Worm (Caenorhabditis elegans) whole organism, L1 larva: ENCODE data around the gene F01D5.1.
"Not testable (repeated sequence)": the region's sequence is repeated elsewhere in the genome, so short reads cannot be mapped to it uniquely, and the experiment has no call there.

Source experiments
- Y116A8C.19 ChIP-seq: sonication (generic microtip); optimal IDR thresholded peaks from 2 replicates; lab custom pipeline; 2016; ENCODE audit warnings: missing compliant biosample characterization, missing genetic modification characterization, borderline replicate concordance
- aha-1 ChIP-seq: fragments of 150-350 bp; optimal IDR thresholded peaks from 2 replicates; lab custom pipeline; 2014; ENCODE audit warnings: missing biosample characterization, missing genetic modification characterization
- ama-1 ChIP-seq: fragments of 150-350 bp; optimal IDR thresholded peaks from 2 replicates; lab custom pipeline; 2014
- ceh-63 ChIP-seq: fragments of 200-800 bp; sonication (Bioruptor generic); optimal IDR thresholded peaks from 2 replicates; lab custom pipeline; 2018; ENCODE audit warnings: mild to moderate bottlenecking, missing genetic modification characterization, missing compliant biosample characterization
- ceh-8 ChIP-seq: fragments of 200-800 bp; sonication (Bioruptor generic); optimal IDR thresholded peaks from 2 replicates; lab custom pipeline; 2018; ENCODE audit warnings: mild to moderate bottlenecking, missing genetic modification characterization, moderate library complexity, missing compliant biosample characterization
- ceh-88 ChIP-seq: fragments of 200-800 bp; sonication (Bioruptor generic); IDR thresholded peaks from 2 replicates; pipeline ENCODE4 v1.3.6; 2022; ENCODE audit warnings: missing genetic modification characterization, missing compliant biosample characterization
- ceh-90 ChIP-seq: sonication (generic microtip); optimal IDR thresholded peaks from 2 replicates; lab custom pipeline; 2016; ENCODE audit warnings: missing genetic modification characterization, missing compliant biosample characterization
- ces-1 ChIP-seq: fragments of 150-350 bp; optimal IDR thresholded peaks from 2 replicates; lab custom pipeline; 2014; ENCODE audit warnings: missing biosample characterization, missing genetic modification reagents, missing genetic modification characterization
- efl-1 ChIP-seq, 4 experiments: fragments of 150-350 bp; optimal IDR thresholded peaks in 3 of 4; peaks in 1 of 4; 1 replicate in 1 of 4; 2 replicates in 3 of 4; lab custom pipeline; 2014; ENCODE audit warnings: missing biosample characterization in 2 of 4, missing genetic modification characterization in 2 of 4, missing genetic modification reagents in 2 of 4
- egl-13 ChIP-seq: sonication (generic microtip); optimal IDR thresholded peaks from 2 replicates; lab custom pipeline; 2016; ENCODE audit warnings: missing genotype, missing genetic modification reagents, missing genetic modification characterization, missing compliant biosample characterization
- ets-5 ChIP-seq: fragments of 200-800 bp; sonication (Bioruptor generic); IDR thresholded peaks from 2 replicates; pipeline ENCODE4 v1.3.6; 2022; ENCODE audit warnings: missing genetic modification characterization, missing compliant biosample characterization
- fkh-4 ChIP-seq: sonication (generic microtip); optimal IDR thresholded peaks from 2 replicates; lab custom pipeline; 2016; ENCODE audit warnings: missing compliant biosample characterization, missing genetic modification characterization, borderline replicate concordance
- fkh-8 ChIP-seq: sonication (generic microtip); optimal IDR thresholded peaks from 2 replicates; lab custom pipeline; 2016; ENCODE audit warnings: mild to moderate bottlenecking, missing genetic modification characterization, missing compliant biosample characterization
- grh-1 ChIP-seq: fragments of 200-800 bp; sonication (Bioruptor generic); IDR thresholded peaks from 2 replicates; pipeline ENCODE4 v1.3.6; 2022; ENCODE audit warnings: missing genetic modification reagents, missing genetic modification characterization, missing compliant biosample characterization
- hlh-4 ChIP-seq: sonication (generic microtip); optimal IDR thresholded peaks from 2 replicates; lab custom pipeline; 2016; ENCODE audit warnings: mild to moderate bottlenecking, missing genetic modification characterization, missing compliant biosample characterization
- hpl-2 ChIP-seq: fragments of 150-350 bp; optimal IDR thresholded peaks from 2 replicates; lab custom pipeline; 2014; ENCODE audit warnings: missing biosample characterization, missing genetic modification reagents, missing genetic modification characterization
- isw-1 ChIP-seq: fragments of 200-800 bp; sonication (Bioruptor generic); IDR thresholded peaks from 2 replicates; pipeline ENCODE4 v1.3.6; 2022; ENCODE audit warnings: missing genetic modification characterization, missing compliant biosample characterization
- jun-1 ChIP-seq: fragments of 150-350 bp; optimal IDR thresholded peaks from 2 replicates; lab custom pipeline; 2014; ENCODE audit warnings: missing biosample characterization, missing genetic modification reagents, missing genetic modification characterization
- lin-14 ChIP-seq: fragments of 200-800 bp; sonication (Bioruptor generic); optimal IDR thresholded peaks from 2 replicates; lab custom pipeline; 2018; ENCODE audit warnings: mild to moderate bottlenecking, missing genetic modification characterization, moderate library complexity, missing compliant biosample characterization
- lin-35 ChIP-seq, 2 experiments: fragments of 150-350 bp; optimal IDR thresholded peaks; 2 replicates each; lab custom pipeline; 2014; ENCODE audit warnings: missing biosample characterization in 2 of 2, missing genetic modification characterization in 2 of 2, missing genetic modification reagents in 2 of 2
- lsy-2 ChIP-seq, 2 experiments: fragments of 150-350 bp; optimal IDR thresholded peaks; 2 replicates each; lab custom pipeline; 2014; ENCODE audit warnings: missing biosample characterization in 2 of 2, missing genetic modification characterization in 2 of 2
- mab-9 ChIP-seq: fragments of 200-800 bp; sonication (Bioruptor generic); IDR thresholded peaks from 2 replicates; pipeline ENCODE4 v1.3.6; 2022; ENCODE audit warnings: missing genetic modification reagents, missing genetic modification characterization, missing compliant biosample characterization
- mdl-1 ChIP-seq, 2 experiments: fragments of 150-350 bp; optimal IDR thresholded peaks; 2 replicates each; lab custom pipeline; 2014 to 2017; ENCODE audit warnings: missing biosample characterization in 2 of 2, missing genetic modification characterization in 2 of 2, inconsistent platforms in 1 of 2
- mep-1 ChIP-seq: fragments of 150-350 bp; optimal IDR thresholded peaks from 2 replicates; lab custom pipeline; 2014; ENCODE audit warnings: missing biosample characterization, missing genetic modification characterization
- nhr-12 ChIP-seq: sonication (generic microtip); optimal IDR thresholded peaks from 2 replicates; lab custom pipeline; 2017; ENCODE audit warnings: missing biosample characterization, missing genetic modification characterization
- nhr-19 ChIP-seq: fragments of 200-800 bp; sonication (Bioruptor generic); conservative IDR thresholded peaks from 2 replicates; pipeline ENCODE4 v1.3.6; 2022; ENCODE audit warnings: missing genetic modification characterization, missing compliant biosample characterization
- nhr-237 ChIP-seq: fragments of 150-350 bp; optimal IDR thresholded peaks from 2 replicates; lab custom pipeline; 2014; ENCODE audit warnings: missing biosample characterization, missing genetic modification characterization
- nhr-28 ChIP-seq: fragments of 150-350 bp; optimal IDR thresholded peaks from 2 replicates; lab custom pipeline; 2014; ENCODE audit warnings: missing biosample characterization, missing genetic modification characterization
- nhr-71 ChIP-seq: sonication (generic microtip); optimal IDR thresholded peaks from 2 replicates; lab custom pipeline; 2016; ENCODE audit warnings: mild to moderate bottlenecking, missing genetic modification characterization, moderate library complexity, missing compliant biosample characterization
- nhr-76 ChIP-seq: sonication (generic microtip); optimal IDR thresholded peaks from 2 replicates; lab custom pipeline; 2017; ENCODE audit warnings: missing biosample characterization, missing genetic modification characterization
- nhr-85 ChIP-seq: sonication (generic microtip); peaks from one replicate; lab custom pipeline; 2016; ENCODE audit warnings: missing genetic modification characterization, inconsistent platforms, missing compliant biosample characterization
- nhr-90 ChIP-seq: sonication (generic microtip); optimal IDR thresholded peaks from 2 replicates; lab custom pipeline; 2016; ENCODE audit warnings: mild to moderate bottlenecking, missing genetic modification characterization, missing compliant biosample characterization; ENCODE audit not compliant: poor library complexity
- pqm-1 ChIP-seq: sonication (generic microtip); optimal IDR thresholded peaks from 3 replicates; lab custom pipeline; 2017; ENCODE audit warnings: missing biosample characterization, missing genetic modification characterization
- skn-1 ChIP-seq: fragments of 150-350 bp; optimal IDR thresholded peaks from 2 replicates; lab custom pipeline; 2014; ENCODE audit warnings: missing biosample characterization, missing genetic modification characterization
- snpc-4 ChIP-seq: fragments of 150-350 bp; optimal IDR thresholded peaks from 2 replicates; lab custom pipeline; 2014; ENCODE audit warnings: missing biosample characterization, missing genetic modification characterization
- sox-4 ChIP-seq: sonication (generic microtip); optimal IDR thresholded peaks from 2 replicates; lab custom pipeline; 2016; ENCODE audit warnings: missing genetic modification characterization, missing compliant biosample characterization
- swsn-7 ChIP-seq: sonication (generic microtip); optimal IDR thresholded peaks from 2 replicates; lab custom pipeline; 2016; ENCODE audit warnings: missing genetic modification characterization, missing compliant biosample characterization
- unc-30 ChIP-seq: sonication (generic microtip); optimal IDR thresholded peaks from 2 replicates; lab custom pipeline; 2017; ENCODE audit warnings: missing biosample characterization, missing genetic modification characterization
- unc-62 ChIP-seq: fragments of 150-350 bp; optimal IDR thresholded peaks from 2 replicates; lab custom pipeline; 2014; ENCODE audit warnings: missing biosample characterization, missing genetic modification reagents, missing genetic modification characterization
- vab-15 ChIP-seq: sonication (generic microtip); optimal IDR thresholded peaks from 2 replicates; lab custom pipeline; 2017; ENCODE audit warnings: missing genotype, mild to moderate bottlenecking, missing genetic modification characterization, missing compliant biosample characterization
- xbp-1 ChIP-seq: sonication (generic microtip); optimal IDR thresholded peaks from 2 replicates; lab custom pipeline; 2016; ENCODE audit warnings: missing genetic modification characterization, missing compliant biosample characterization
- zag-1 ChIP-seq: fragments of 150-350 bp; optimal IDR thresholded peaks from 2 replicates; lab custom pipeline; 2014; ENCODE audit warnings: missing biosample characterization, missing genetic modification characterization
- zip-4 ChIP-seq: fragments of 200-800 bp; sonication (Bioruptor generic); optimal IDR thresholded peaks from 2 replicates; lab custom pipeline; 2018; ENCODE audit warnings: mild to moderate bottlenecking, missing genetic modification characterization, moderate library complexity, missing compliant biosample characterization
- ztf-11 ChIP-seq, 2 experiments: sonication (generic microtip); optimal IDR thresholded peaks; 2 replicates each; lab custom pipeline; 2016 to 2017; ENCODE audit warnings: missing genetic modification characterization in 2 of 2, missing biosample characterization in 1 of 2, missing compliant biosample characterization in 1 of 2
- ztf-4 ChIP-seq: fragments of 150-350 bp; optimal IDR thresholded peaks from 2 replicates; lab custom pipeline; 2014; ENCODE audit warnings: missing biosample characterization, missing genetic modification characterization

The F01D5.1 gene

DNA sequence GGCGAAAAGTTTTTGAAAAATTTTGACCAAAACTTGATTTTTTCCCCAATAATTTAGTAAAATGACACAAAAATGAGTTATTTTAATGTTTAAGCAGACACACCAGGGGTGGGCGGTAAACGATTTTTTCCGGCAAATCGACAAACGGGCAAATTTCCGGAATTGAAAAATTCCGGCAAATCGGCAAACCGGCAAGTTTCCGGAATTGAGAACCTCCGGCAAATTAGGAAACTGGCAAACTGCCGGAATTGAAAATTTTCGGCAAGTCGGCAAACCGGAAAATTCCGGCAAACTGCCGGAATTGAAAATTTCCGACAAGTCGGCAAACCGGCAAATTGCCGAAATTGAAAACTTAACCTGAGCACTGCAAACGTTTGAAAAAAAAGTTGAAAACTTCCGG lies 35.3 kb upstream of the F01D5.1 start:
- TF ChIP-seq nhr-71 (tag; lab: Kevin White, UChicago) (peak; percentile 3), zag-1 (tag; lab: Kevin White, UChicago) (no peak)
- TF ChIP-seq, all 84 proteins: peak for 1

DNA sequence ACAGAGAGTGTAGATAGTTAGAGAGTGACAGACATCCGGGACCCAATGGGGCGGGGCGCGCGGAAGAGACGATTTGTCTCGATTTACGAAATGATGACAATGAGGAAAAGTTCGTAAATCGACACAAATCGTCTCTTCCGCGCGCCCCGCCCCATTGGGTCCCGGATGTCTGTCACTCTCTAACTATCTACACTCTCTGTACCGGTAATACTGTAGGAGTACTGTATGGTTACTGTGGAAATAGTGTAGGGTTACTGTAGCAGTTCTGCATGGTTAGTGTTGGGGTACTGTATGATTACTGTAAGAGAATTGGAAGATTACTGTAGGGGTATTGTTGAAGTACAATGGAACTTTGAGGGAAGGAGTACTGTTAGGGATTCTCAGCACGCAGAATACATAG lies 23.8 kb upstream of the F01D5.1 start, which contains the start of gene F01D5.10:
Gene F01D5.10, minus strand, starts transcription at position 101 of the 400 bp plus-strand sequence.
- not testable (repeated sequence) for TF ChIP-seq hlh-4, unc-62, isw-1

DNA sequence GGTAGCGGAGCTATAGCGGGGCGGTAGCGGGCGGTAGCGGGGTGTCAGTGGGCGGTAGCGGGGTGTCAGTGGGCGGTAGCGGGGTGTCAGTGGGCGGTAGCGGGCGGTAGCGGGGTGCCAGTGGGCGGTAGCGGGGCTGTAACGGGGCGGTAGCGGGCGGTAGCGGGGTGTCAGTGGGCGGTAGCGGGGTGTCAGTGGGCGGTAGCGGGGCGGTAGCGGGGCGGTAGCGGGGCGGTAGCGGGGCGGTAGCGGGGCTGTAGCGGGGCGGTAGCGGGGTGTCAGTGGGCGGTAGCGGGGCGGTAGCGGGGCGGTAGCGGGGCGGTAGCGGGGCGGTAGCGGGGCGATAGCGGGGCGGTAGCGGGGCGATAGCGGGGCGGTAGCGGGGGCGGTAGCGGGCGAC lies 22.2 kb upstream of the F01D5.1 start:
- TF ChIP-seq ceh-8 (GFP tag; lab: Kevin White, UChicago), result peak; percentile 43

DNA sequence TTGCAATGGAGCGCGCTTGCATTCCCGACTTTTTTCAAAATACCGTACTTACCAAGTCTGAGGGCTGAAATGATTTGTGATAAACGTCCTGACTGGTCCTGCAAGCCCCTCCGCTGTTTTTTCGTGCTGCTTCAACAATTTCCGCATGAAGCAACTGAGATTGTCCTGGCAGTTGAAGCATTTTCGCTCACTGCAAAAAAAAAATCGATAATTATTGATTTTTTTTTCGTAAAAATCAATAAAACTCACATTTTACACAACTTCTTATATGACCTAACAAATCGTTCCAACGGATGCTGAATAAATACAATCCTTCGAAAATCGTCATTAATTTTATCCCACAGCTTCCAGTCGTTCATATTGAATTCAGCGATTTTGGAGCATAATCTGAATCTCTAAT lies 21.5 kb upstream of the F01D5.1 start:
- TF ChIP-seq snpc-4, result no peak
- TF ChIP-seq zip-4, result no peak
- TF ChIP-seq nhr-12 (tag; lab: Kevin White, UChicago), result no peak
- TF ChIP-seq unc-30 (tag; lab: Kevin White, UChicago), result no peak
- TF ChIP-seq efl-1 (optimal IDR thresholded peaks at IDR 0.05; lab: Kevin White, UChicago), result no peak
- TF ChIP-seq efl-1 (GFP tag; optimal IDR thresholded peaks at IDR 0.05 in 1 of 2; lab: Kevin White, UChicago), result no peak
- no peak for TF ChIP-seq xbp-1 (tag; lab: Kevin White, UChicago)
- no peak for TF ChIP-seq pqm-1 (tag; lab: Kevin White, UChicago)
- no peak for TF ChIP-seq mab-9
- no peak for TF ChIP-seq mdl-1 (tag; optimal IDR thresholded peaks at IDR 0.05; lab: Kevin White, UChicago)
- TF ChIP-seq lin-35 (GFP tag; optimal IDR thresholded peaks at IDR 0.05; lab: Kevin White, UChicago), result no peak
- no peak for TF ChIP-seq fkh-4
- TF ChIP-seq nhr-71 (tag; lab: Kevin White, UChicago), result no peak

DNA sequence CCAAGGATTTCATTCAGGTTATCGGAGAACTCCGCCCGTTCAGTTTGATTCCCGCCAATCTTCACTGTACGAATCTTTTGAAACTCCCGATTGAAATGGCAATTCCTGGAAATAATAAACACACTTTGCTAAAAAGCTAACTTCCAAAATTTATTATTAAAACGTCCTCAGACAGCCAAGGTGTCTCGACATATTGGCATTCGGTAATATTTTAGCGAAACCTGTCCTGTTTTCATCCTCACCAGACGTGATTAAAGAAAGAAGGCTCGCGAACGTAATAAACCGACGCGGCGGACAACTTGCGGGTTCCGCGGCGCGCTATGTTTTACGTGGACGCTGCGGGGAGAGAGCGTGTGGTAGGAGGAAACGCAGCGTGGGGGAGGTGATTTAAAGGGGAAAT lies 20.8 kb upstream of the F01D5.1 start:
- TF ChIP-seq vab-15 (tag; lab: Kevin White, UChicago) (no peak), ceh-90 (tag; lab: Kevin White, UChicago) (no peak), ztf-4 (peak; percentile 53), xbp-1 (tag; lab: Kevin White, UChicago) (peak; percentile 84), egl-13 (peak; percentile 65), unc-30 (tag; lab: Kevin White, UChicago) (no peak), ama-1 (peak; percentile 97), hlh-4 (peak; percentile 30), Y116A8C.19 (no peak), jun-1 (peak; percentile 71), nhr-90 (tag; lab: Kevin White, UChicago) (peak; percentile 98), nhr-12 (tag; lab: Kevin White, UChicago) (no peak), zag-1 (tag; lab: Kevin White, UChicago) (no peak), ceh-88 (GFP tag; lab: Robert Waterston, UW) (peak; percentile 61), ets-5 (GFP tag; lab: Robert Waterston, UW) (no peak), skn-1 (tag; lab: Kevin White, UChicago) (peak; percentile 34), nhr-76 (peak; percentile 48), swsn-7 (peak; percentile 92), grh-1 (GFP tag; lab: Robert Waterston, UW) (peak; percentile 89), lin-14 (GFP tag; lab: Kevin White, UChicago) (peak; percentile 83), mab-9 (0 out of 2 replicates have a peak, but pooled peaks have one; percentile 55), nhr-19 (GFP tag; lab: Robert Waterston, UW) (peak; percentile 92), nhr-85 (tag; lab: Kevin White, UChicago) (peak; percentile 97), unc-62 (no peak), mep-1 (tag; lab: Kevin White, UChicago) (peak; percentile 79), ztf-11 (tag; optimal IDR thresholded peaks at IDR 0.05; lab: Kevin White, UChicago) (peak in 1 of 2 experiments; percentile 65), hpl-2 (peak; percentile 54), lsy-2 (tag; optimal IDR thresholded peaks at IDR 0.05; lab: Kevin White, UChicago) (peak; percentile 31 to 80), nhr-237 (no peak), sox-4 (tag; lab: Kevin White, UChicago) (peak; percentile 77), ceh-63 (no peak), ces-1 (GFP tag; lab: Kevin White, UChicago) (no peak), ceh-8 (GFP tag; lab: Kevin White, UChicago) (peak; percentile 79), aha-1 (tag; lab: Kevin White, UChicago) (no peak), fkh-8 (tag; lab: Kevin White, UChicago) (no peak), nhr-28 (tag; lab: Kevin White, UChicago) (no peak)
